Worm (Caenorhabditis elegans) whole organism, young adult: ENCODE measurements around the gene ztf-22.

Experiments
- B0035.1 ChIP-seq: sonication (generic microtip); optimal IDR thresholded peaks from 2 replicates; lab custom pipeline; 2016; ENCODE audit warnings: missing genetic modification characterization, mild to moderate bottlenecking, missing compliant biosample characterization, missing genotype, missing genetic modification reagents
- B0261.1 ChIP-seq: sonication (generic microtip); optimal IDR thresholded peaks from 2 replicates; lab custom pipeline; 2016; ENCODE audit warnings: mild to moderate bottlenecking, missing genetic modification characterization, moderate library complexity, missing compliant biosample characterization
- F10E7.11 ChIP-seq: sonication (generic microtip); optimal IDR thresholded peaks from 2 replicates; lab custom pipeline; 2017; ENCODE audit warnings: mild to moderate bottlenecking, missing genetic modification characterization, moderate library complexity, missing compliant biosample characterization
- F33H1.4 ChIP-seq: fragments of 200-800 bp; sonication (Bioruptor generic); IDR thresholded peaks from 2 replicates; pipeline ENCODE4 v1.3.6; 2022; ENCODE audit warnings: missing genetic modification reagents, missing genetic modification characterization, missing compliant biosample characterization
- F57A8.1 ChIP-seq: fragments of 200-800 bp; sonication (Bioruptor generic); optimal IDR thresholded peaks from 2 replicates; lab custom pipeline; 2018; ENCODE audit warnings: mild to moderate bottlenecking, missing genetic modification characterization, moderate library complexity, missing compliant biosample characterization
- F57C9.4 ChIP-seq: sonication (generic microtip); optimal IDR thresholded peaks from 2 replicates; lab custom pipeline; 2017; ENCODE audit warnings: mild to moderate bottlenecking, missing genetic modification characterization, missing compliant biosample characterization
- K11D2.4 ChIP-seq: fragments of 200-800 bp; sonication (Bioruptor generic); IDR thresholded peaks from 2 replicates; pipeline ENCODE4 v1.3.6; 2022; ENCODE audit warnings: missing genetic modification reagents, missing genetic modification characterization, missing compliant biosample characterization
- Y53F4B.3 ChIP-seq: fragments of 200-800 bp; sonication (Bioruptor generic); IDR thresholded peaks from 2 replicates; pipeline ENCODE4 v1.3.6; 2022; ENCODE audit warnings: missing genetic modification reagents, missing genetic modification characterization, missing compliant biosample characterization
- Y79H2A.3 ChIP-seq: fragments of 200-800 bp; sonication (Bioruptor generic); conservative IDR thresholded peaks from 2 replicates; pipeline ENCODE4 v1.3.6; 2022; ENCODE audit warnings: missing genetic modification reagents, missing genetic modification characterization, missing compliant biosample characterization
- Y95B8A.8 ChIP-seq: fragments of 200-800 bp; sonication (Bioruptor generic); IDR thresholded peaks from 2 replicates; pipeline ENCODE4 v1.3.6; 2022; ENCODE audit warnings: missing genetic modification reagents, missing genetic modification characterization, missing compliant biosample characterization
- ZK185.1 ChIP-seq: sonication (generic microtip); optimal IDR thresholded peaks from 2 replicates; lab custom pipeline; 2016; ENCODE audit warnings: mild to moderate bottlenecking, missing genetic modification characterization, missing compliant biosample characterization; ENCODE audit not compliant: poor library complexity, severe bottlenecking
- aptf-3 ChIP-seq: fragments of 200-800 bp; sonication (Bioruptor generic); IDR thresholded peaks from 2 replicates; pipeline ENCODE4 v1.3.6; 2022; ENCODE audit warnings: missing genetic modification characterization, missing compliant biosample characterization
- attf-5 ChIP-seq: fragments of 200-800 bp; sonication (Bioruptor generic); optimal IDR thresholded peaks from 2 replicates; lab custom pipeline; 2018; ENCODE audit warnings: mild to moderate bottlenecking, missing genetic modification characterization, missing compliant biosample characterization
- ccch-3 ChIP-seq: fragments of 200-800 bp; sonication (Bioruptor generic); optimal IDR thresholded peaks from 2 replicates; lab custom pipeline; 2018; ENCODE audit warnings: mild to moderate bottlenecking, missing genetic modification characterization, missing compliant biosample characterization
- cebp-2 ChIP-seq: fragments of 200-800 bp; sonication (Bioruptor generic); IDR thresholded peaks from 2 replicates; pipeline ENCODE4 v1.3.6; 2022; ENCODE audit warnings: missing genetic modification characterization, missing compliant biosample characterization
- ceh-27 ChIP-seq: fragments of 200-800 bp; sonication (Bioruptor generic); optimal IDR thresholded peaks from 2 replicates; lab custom pipeline; 2018; ENCODE audit warnings: mild to moderate bottlenecking, missing genetic modification characterization, moderate library complexity, missing compliant biosample characterization
- ceh-40 ChIP-seq: fragments of 200-800 bp; sonication (Bioruptor generic); IDR thresholded peaks from 2 replicates; pipeline ENCODE4 v1.3.6; 2022; ENCODE audit warnings: missing genetic modification characterization, missing compliant biosample characterization
- ceh-58 ChIP-seq: fragments of 200-800 bp; sonication (Bioruptor generic); IDR thresholded peaks from 2 replicates; pipeline ENCODE4 v1.3.6; 2022; ENCODE audit warnings: missing genetic modification characterization, missing compliant biosample characterization
- ceh-79 ChIP-seq: sonication (generic microtip); optimal IDR thresholded peaks from 2 replicates; lab custom pipeline; 2017; ENCODE audit warnings: mild to moderate bottlenecking, missing genetic modification characterization, missing compliant biosample characterization
- chd-7 ChIP-seq: sonication (generic microtip); optimal IDR thresholded peaks from 2 replicates; lab custom pipeline; 2016; ENCODE audit warnings: mild to moderate bottlenecking, missing genetic modification characterization, moderate library complexity, missing compliant biosample characterization
- dox-1 ChIP-seq: fragments of 200-800 bp; sonication (Bioruptor generic); IDR thresholded peaks from 2 replicates; pipeline ENCODE4 v1.3.6; 2022; ENCODE audit warnings: missing genetic modification reagents, missing genetic modification characterization, missing compliant biosample characterization
- dpff-1 ChIP-seq: sonication (generic microtip); optimal IDR thresholded peaks from 2 replicates; lab custom pipeline; 2017; ENCODE audit warnings: mild to moderate bottlenecking, missing genetic modification characterization, missing compliant biosample characterization
- dpl-1 ChIP-seq: fragments of 150-350 bp; optimal IDR thresholded peaks from 2 replicates; lab custom pipeline; 2014; ENCODE audit warnings: missing biosample characterization, missing genetic modification reagents, missing genetic modification characterization
- efl-1 ChIP-seq: fragments of 150-350 bp; optimal IDR thresholded peaks from 2 replicates; lab custom pipeline; 2014; ENCODE audit warnings: missing biosample characterization, missing genetic modification reagents, missing genetic modification characterization
- egl-44 ChIP-seq: fragments of 200-800 bp; sonication (Bioruptor generic); IDR thresholded peaks from 2 replicates; pipeline ENCODE4 v1.3.6; 2022; ENCODE audit warnings: missing genetic modification reagents, missing genetic modification characterization, missing compliant biosample characterization
- egrh-3 ChIP-seq: fragments of 200-800 bp; sonication (Bioruptor generic); IDR thresholded peaks from 2 replicates; pipeline ENCODE4 v1.3.6; 2022; ENCODE audit warnings: missing genetic modification reagents, missing genetic modification characterization, missing compliant biosample characterization
- gei-17 ChIP-seq: fragments of 200-800 bp; sonication (Bioruptor generic); optimal IDR thresholded peaks from 2 replicates; lab custom pipeline; 2018; ENCODE audit warnings: mild to moderate bottlenecking, missing genetic modification characterization, missing compliant biosample characterization
- let-526 ChIP-seq: fragments of 200-800 bp; sonication (Bioruptor generic); IDR thresholded peaks from 2 replicates; pipeline ENCODE4 v1.3.6; 2022; ENCODE audit warnings: missing genetic modification reagents, missing genetic modification characterization, missing compliant biosample characterization
- lin-40 ChIP-seq: sonication (generic microtip); optimal IDR thresholded peaks from 2 replicates; lab custom pipeline; 2016; ENCODE audit warnings: missing genetic modification characterization, mild to moderate bottlenecking, missing compliant biosample characterization, missing genotype, missing genetic modification reagents
- lin-54 ChIP-seq: fragments of 200-800 bp; sonication (Bioruptor generic); optimal IDR thresholded peaks from 2 replicates; lab custom pipeline; 2018; ENCODE audit warnings: mild to moderate bottlenecking, missing genetic modification characterization, missing compliant biosample characterization
- lir-1 ChIP-seq: fragments of 200-800 bp; sonication (Bioruptor generic); conservative IDR thresholded peaks from 2 replicates; pipeline ENCODE4 v1.3.6; 2022; ENCODE audit warnings: missing genetic modification reagents, missing genetic modification characterization, missing compliant biosample characterization
- lsl-1 ChIP-seq: fragments of 200-800 bp; sonication (Bioruptor generic); optimal IDR thresholded peaks from 2 replicates; lab custom pipeline; 2018; ENCODE audit warnings: mild to moderate bottlenecking, missing genetic modification characterization, moderate library complexity, missing compliant biosample characterization
- mel-28 ChIP-seq: sonication (generic microtip); optimal IDR thresholded peaks from 2 replicates; lab custom pipeline; 2016; ENCODE audit warnings: borderline replicate concordance, mild to moderate bottlenecking, missing genetic modification characterization, missing compliant biosample characterization
- mes-4 ChIP-seq: sonication (generic microtip); optimal IDR thresholded peaks from 2 replicates; lab custom pipeline; 2016; ENCODE audit warnings: missing genotype, missing genetic modification characterization, missing compliant biosample characterization
- mxl-1 ChIP-seq: sonication (generic microtip); optimal IDR thresholded peaks from 2 replicates; lab custom pipeline; 2016; ENCODE audit warnings: missing genetic modification characterization, missing compliant biosample characterization
- nfya-1 ChIP-seq: sonication (generic microtip); optimal IDR thresholded peaks from 2 replicates; lab custom pipeline; 2017; ENCODE audit warnings: antibody characterized with exemption, missing compliant biosample characterization, missing genetic modification characterization, borderline replicate concordance; ENCODE audit not compliant: insufficient read depth
- rcor-1 ChIP-seq: fragments of 200-800 bp; sonication (Bioruptor generic); IDR thresholded peaks from 2 replicates; pipeline ENCODE4 v1.3.6; 2022; ENCODE audit warnings: missing genetic modification reagents, missing genetic modification characterization, missing compliant biosample characterization
- rec-8 ChIP-seq, 2 experiments: sonication (generic microtip); optimal IDR thresholded peaks; 2 replicates each; lab custom pipeline; 2016; ENCODE audit warnings: mild to moderate bottlenecking in 2 of 2, missing genetic modification characterization in 2 of 2, missing genetic modification reagents in 2 of 2, missing genotype in 2 of 2, missing biosample characterization in 1 of 2, missing compliant biosample characterization in 1 of 2, moderate library complexity in 1 of 2
- snpc-1.1 ChIP-seq: sonication (generic microtip); optimal IDR thresholded peaks from 2 replicates; lab custom pipeline; 2017; ENCODE audit warnings: missing genetic modification characterization, mild to moderate bottlenecking, missing compliant biosample characterization, antibody characterized with exemption, moderate library complexity, missing genotype, missing genetic modification reagents; ENCODE audit not compliant: insufficient read depth
- snpc-1.3 ChIP-seq: sonication (generic microtip); optimal IDR thresholded peaks from 2 replicates; lab custom pipeline; 2017; ENCODE audit warnings: missing genetic modification characterization, mild to moderate bottlenecking, missing compliant biosample characterization, antibody characterized with exemption, moderate library complexity, missing genotype, missing genetic modification reagents; ENCODE audit not compliant: insufficient read depth
- snpc-4 ChIP-seq, 5 experiments: fragments of 150-350 bp in 1 of 5; sonication (generic microtip) in 4 of 5; optimal IDR thresholded peaks; 2 replicates each; lab custom pipeline; 2014 to 2018; ENCODE audit warnings: missing genetic modification characterization in 5 of 5, missing biosample characterization in 3 of 5, antibody characterized with exemption in 2 of 5, mild to moderate bottlenecking in 2 of 5, missing compliant biosample characterization in 2 of 5, missing genotype in 2 of 5, moderate library complexity in 2 of 5, missing genetic modification reagents in 1 of 5
- sptf-2 ChIP-seq: fragments of 200-800 bp; sonication (Bioruptor generic); optimal IDR thresholded peaks from 2 replicates; lab custom pipeline; 2018; ENCODE audit warnings: mild to moderate bottlenecking, missing genetic modification characterization, missing compliant biosample characterization
- tbp1 ChIP-seq: fragments of 200-800 bp; sonication (Bioruptor generic); optimal IDR thresholded peaks from 2 replicates; lab custom pipeline; 2018; ENCODE audit warnings: mild to moderate bottlenecking, missing genetic modification characterization, missing compliant biosample characterization
- tbx-9 ChIP-seq: sonication (generic microtip); optimal IDR thresholded peaks from 2 replicates; lab custom pipeline; 2016; ENCODE audit warnings: borderline replicate concordance, missing genetic modification characterization, inconsistent platforms, missing compliant biosample characterization
- zim-3 ChIP-seq: sonication (generic microtip); optimal IDR thresholded peaks from 2 replicates; lab custom pipeline; 2017; ENCODE audit warnings: mild to moderate bottlenecking, missing genetic modification characterization, moderate library complexity, missing compliant biosample characterization
- ztf-18 ChIP-seq: sonication (generic microtip); optimal IDR thresholded peaks from 2 replicates; lab custom pipeline; 2016; ENCODE audit warnings: missing genotype, mild to moderate bottlenecking, missing genetic modification characterization, missing compliant biosample characterization
- ztf-6 ChIP-seq: fragments of 200-800 bp; sonication (Bioruptor generic); IDR thresholded peaks from 2 replicates; pipeline ENCODE4 v1.3.6; 2022; ENCODE audit warnings: missing genetic modification reagents, missing genetic modification characterization, missing compliant biosample characterization

Gene ztf-22

DNA sequence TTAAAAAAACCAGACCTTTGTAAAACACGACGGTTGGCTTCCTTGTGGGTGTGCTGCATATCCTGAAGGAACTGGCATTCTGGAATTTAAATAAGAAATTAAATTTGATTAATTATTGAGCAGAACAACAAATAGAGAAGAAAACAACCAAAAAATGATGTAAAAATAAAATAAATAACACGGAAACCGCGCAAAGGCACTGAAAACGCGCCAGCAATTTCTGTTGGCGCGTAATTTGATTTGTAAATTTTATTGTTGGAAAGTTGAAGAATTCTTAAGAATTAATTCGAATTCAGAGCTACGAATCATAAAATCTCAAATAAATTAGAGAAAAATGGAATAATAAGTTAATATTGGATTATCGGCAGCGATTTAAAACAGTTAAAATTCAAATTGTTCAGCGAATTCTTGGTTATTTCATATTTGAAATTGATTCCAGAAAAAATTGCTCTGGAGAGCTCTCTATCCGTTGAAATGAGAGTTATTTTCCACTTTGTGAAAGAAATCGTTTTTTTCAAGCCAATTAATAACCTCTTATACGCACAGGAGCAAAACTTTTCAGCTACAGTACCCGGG lies 47.7 kb downstream of the ztf-22 start, which contains the start of gene romo-1 (continued):
- TF ChIP-seq F57A8.1 (GFP tag; lab: Kevin White, UChicago) = no peak
- no peak for TF ChIP-seq ceh-58 (GFP tag; lab: Robert Waterston, UW)
- TF ChIP-seq ztf-18 (tag; lab: Kevin White, UChicago) = peak; percentile 92
- TF ChIP-seq dpl-1 (GFP tag; lab: Kevin White, UChicago) = peak; percentile 76
- no peak for TF ChIP-seq F57C9.4 (tag; lab: Kevin White, UChicago)
- no peak for TF ChIP-seq mes-4
- TF ChIP-seq K11D2.4 (GFP tag; lab: Robert Waterston, UW) = no peak
- no peak for TF ChIP-seq tbx-9 (tag; lab: Kevin White, UChicago)
- TF ChIP-seq ceh-79 (tag; lab: Kevin White, UChicago) = no peak
- no peak for TF ChIP-seq cebp-2 (GFP tag; lab: Robert Waterston, UW)
- no peak for TF ChIP-seq let-526
- TF ChIP-seq B0035.1 = no peak
- TF ChIP-seq Y53F4B.3 (GFP tag; lab: Robert Waterston, UW) = no peak
- TF ChIP-seq lin-40 = no peak
- TF ChIP-seq ceh-40 (GFP tag; lab: Robert Waterston, UW) = no peak
- no peak for TF ChIP-seq snpc-4 (GFP tag; optimal IDR thresholded peaks at IDR 0.05; lab: Kevin White, UChicago)
- TF ChIP-seq snpc-4 (tag; optimal IDR thresholded peaks at IDR 0.05; lab: Kevin White, UChicago) = peak in 2 of 4 experiments; percentile 36 to 58
- 0 out of 2 replicates have a peak, but pooled peaks have one; percentile 33 for TF ChIP-seq dox-1 (GFP tag; lab: Robert Waterston, UW)
- no peak for TF ChIP-seq ceh-27
- TF ChIP-seq chd-7 (tag; lab: Kevin White, UChicago) = no peak
- TF ChIP-seq attf-5 (GFP tag; lab: Kevin White, UChicago) = peak; percentile 42
- TF ChIP-seq sptf-2 = no peak
- peak; percentile 3 for TF ChIP-seq snpc-1.3 (tag; lab: Kevin White, UChicago)
- TF ChIP-seq snpc-1.1 (tag; lab: Kevin White, UChicago) = no peak
- TF ChIP-seq lsl-1 = peak; percentile 68
- no peak for TF ChIP-seq Y95B8A.8 (GFP tag; lab: Robert Waterston, UW)
- TF ChIP-seq zim-3 (tag; lab: Kevin White, UChicago) = no peak
- TF ChIP-seq egl-44 (GFP tag; lab: Robert Waterston, UW) = no peak
- TF ChIP-seq egrh-3 (GFP tag; lab: Robert Waterston, UW) = no peak
- TF ChIP-seq efl-1 (GFP tag; lab: Kevin White, UChicago) = peak; percentile 63
- no peak for TF ChIP-seq gei-17 (GFP tag; lab: Kevin White, UChicago)
- no peak for TF ChIP-seq ZK185.1 (tag; lab: Kevin White, UChicago)
- no peak for TF ChIP-seq F10E7.11
- no peak for TF ChIP-seq mel-28 (tag; lab: Kevin White, UChicago)
- no peak for TF ChIP-seq lir-1
- no peak for TF ChIP-seq Y79H2A.3 (GFP tag; lab: Robert Waterston, UW)

DNA sequence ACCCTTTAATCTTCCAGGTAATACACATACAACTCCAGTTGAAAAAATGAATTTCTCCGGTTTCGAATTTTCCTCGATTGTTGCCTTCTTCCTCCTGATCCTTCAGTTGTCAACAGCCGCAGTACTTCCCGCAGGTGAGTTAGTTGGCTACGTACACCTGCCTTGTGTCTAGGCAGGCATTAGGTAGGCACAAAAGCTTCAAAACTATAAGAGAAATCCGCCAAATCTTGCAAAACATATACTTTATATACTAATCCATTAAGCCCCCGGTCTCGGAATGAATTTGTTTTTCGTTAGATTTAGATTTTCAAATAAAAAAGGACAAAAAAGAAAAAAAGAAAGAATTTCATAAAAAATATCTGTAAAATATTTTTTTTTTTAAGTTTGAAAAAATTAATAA lies 50.3 kb downstream of the ztf-22 start, which contains the start of gene flp-16:
Gene flp-16, plus strand, starts transcription at position 18 of the 400 bp plus-strand sequence.
- TF ChIP-seq B0261.1 (tag; lab: Kevin White, UChicago) (no peak), mes-4 (no peak), lin-54 (GFP tag; lab: Kevin White, UChicago) (no peak), rcor-1 (GFP tag; lab: Robert Waterston, UW) (no peak), tbp1 (GFP tag; lab: Kevin White, UChicago) (no peak), F57A8.1 (GFP tag; lab: Kevin White, UChicago) (no peak), mxl-1 (tag; lab: Kevin White, UChicago) (no peak), rec-8 (tag; optimal IDR thresholded peaks at IDR 0.05; lab: Kevin White, UChicago) (no peak), ccch-3 (GFP tag; lab: Kevin White, UChicago) (no peak), nfya-1 (tag; lab: Kevin White, UChicago) (no peak), ztf-6 (GFP tag; lab: Robert Waterston, UW) (no peak), aptf-3 (GFP tag; lab: Robert Waterston, UW) (no peak), F33H1.4 (no peak), dpff-1 (no peak), F10E7.11 (no peak), mel-28 (tag; lab: Kevin White, UChicago) (no peak)
